Fruit fly (Drosophila melanogaster) whole organism, embryonic: ENCODE data around the gene CG16753.
A peak's percentile ranks its signal among the peaks of the same experiment; 100 is the strongest.

Experiments used
- CG10147 ChIP-seq: fragments of 200-800 bp; sonication (Bioruptor generic); optimal IDR thresholded peaks from 2 replicates; lab custom pipeline; 2019; ENCODE audit warnings: missing biosample characterization, mild to moderate bottlenecking, missing genetic modification characterization, moderate library complexity
- CG11247 ChIP-seq: fragments of 200-800 bp; sonication (Bioruptor generic); IDR thresholded peaks from 2 replicates; pipeline ENCODE4 v1.3.6; 2022; ENCODE audit warnings: missing biosample characterization, missing genetic modification characterization
- CG11504 ChIP-seq: fragments of 200-800 bp; sonication (Bioruptor generic); optimal IDR thresholded peaks from 3 replicates; lab custom pipeline; 2019; ENCODE audit warnings: missing biosample characterization, mild to moderate bottlenecking, missing genetic modification characterization, moderate library complexity
- CG12104 ChIP-seq: fragments of 200-800 bp; sonication (Bioruptor generic); optimal IDR thresholded peaks from 3 replicates; lab custom pipeline; 2016; ENCODE audit warnings: missing biosample characterization, missing genetic modification characterization
- CG12659 ChIP-seq: fragments of 200-800 bp; sonication (Bioruptor generic); optimal IDR thresholded peaks from 3 replicates; lab custom pipeline; 2017; ENCODE audit warnings: mild to moderate bottlenecking, missing biosample characterization, missing genetic modification reagents, missing genetic modification characterization
- CG12942 ChIP-seq: fragments of 200-800 bp; sonication (Bioruptor generic); optimal IDR thresholded peaks from 3 replicates; lab custom pipeline; 2016; ENCODE audit warnings: missing biosample characterization, missing genetic modification characterization
- CG14050 ChIP-seq: fragments of 200-800 bp; sonication (Bioruptor generic); IDR thresholded peaks from 3 replicates; pipeline ENCODE4 v1.3.6; 2022; ENCODE audit warnings: missing biosample characterization, missing genetic modification characterization
- CG14860 ChIP-seq: fragments of 200-800 bp; sonication (Bioruptor generic); IDR thresholded peaks from 3 replicates; pipeline ENCODE4 v1.3.6; 2022; ENCODE audit warnings: missing biosample characterization, missing genetic modification characterization; ENCODE audit not compliant: partially characterized antibody
- CG1647 ChIP-seq: fragments of 200-800 bp; sonication (Bioruptor generic); optimal IDR thresholded peaks from 3 replicates; lab custom pipeline; 2016; ENCODE audit warnings: missing biosample characterization, missing genetic modification characterization
- CG18476 ChIP-seq: fragments of 200-800 bp; sonication (Bioruptor generic); optimal IDR thresholded peaks from 2 replicates; lab custom pipeline; 2016; ENCODE audit warnings: missing biosample characterization, mild to moderate bottlenecking, missing genetic modification characterization
- CG18619 ChIP-seq: fragments of 200-800 bp; sonication (Bioruptor generic); optimal IDR thresholded peaks from 3 replicates; lab custom pipeline; 2017; ENCODE audit warnings: missing biosample characterization, mild to moderate bottlenecking, missing genetic modification characterization
- CG30020 ChIP-seq: fragments of 200-800 bp; optimal IDR thresholded peaks from 2 replicates; lab custom pipeline; 2019; ENCODE audit warnings: missing biosample characterization, mild to moderate bottlenecking, missing genetic modification characterization, moderate library complexity
- CG32532 ChIP-seq: fragments of 200-800 bp; sonication (Bioruptor generic); IDR thresholded peaks from 2 replicates; pipeline ENCODE4 v1.3.6; 2022; ENCODE audit warnings: missing biosample characterization, missing genetic modification characterization
- CG33213 ChIP-seq: fragments of 200-800 bp; sonication (Bioruptor generic); optimal IDR thresholded peaks from 3 replicates; lab custom pipeline; 2016; ENCODE audit warnings: missing biosample characterization, missing genetic modification characterization
- CG34376 ChIP-seq: fragments of 200-800 bp; sonication (Bioruptor generic); optimal IDR thresholded peaks from 2 replicates; lab custom pipeline; 2018; ENCODE audit warnings: missing biosample characterization, mild to moderate bottlenecking, missing genetic modification characterization
- CG3995 ChIP-seq: fragments of 200-800 bp; sonication (Bioruptor generic); optimal IDR thresholded peaks from 3 replicates; lab custom pipeline; 2016; ENCODE audit warnings: missing biosample characterization, missing genetic modification characterization
- CG7372 ChIP-seq: fragments of 200-800 bp; sonication (Bioruptor generic); IDR thresholded peaks from 2 replicates; pipeline ENCODE4 v1.3.6; 2022; ENCODE audit warnings: missing biosample characterization, missing genetic modification characterization
- CG7839 ChIP-seq: fragments of 200-800 bp; sonication (Bioruptor generic); optimal IDR thresholded peaks from 3 replicates; lab custom pipeline; 2018; ENCODE audit warnings: missing biosample characterization, mild to moderate bottlenecking, missing genetic modification characterization, moderate library complexity
- CG9727 ChIP-seq: fragments of 200-800 bp; sonication (Bioruptor generic); optimal IDR thresholded peaks from 3 replicates; lab custom pipeline; 2017; ENCODE audit warnings: missing biosample characterization, mild to moderate bottlenecking, missing genetic modification characterization
- Chrac-16 ChIP-seq: fragments of 200-800 bp; sonication (Bioruptor generic); optimal IDR thresholded peaks from 3 replicates; lab custom pipeline; 2016; ENCODE audit warnings: missing biosample characterization, missing genetic modification characterization
- Doc2 ChIP-seq: fragments of 200-800 bp; sonication (Bioruptor generic); IDR thresholded peaks from 2 replicates; pipeline ENCODE4 v1.3.6; 2022; ENCODE audit warnings: missing biosample characterization, missing genetic modification characterization
- Drgx ChIP-seq: fragments of 200-800 bp; sonication (Bioruptor generic); IDR thresholded peaks from 2 replicates; pipeline ENCODE4 v1.3.6; 2022; ENCODE audit warnings: missing biosample characterization, missing genetic modification characterization
- Ets65A ChIP-seq: fragments of 200-800 bp; sonication (Bioruptor generic); peaks from one replicate; lab custom pipeline; 2016; ENCODE audit warnings: missing biosample characterization, missing genetic modification characterization
- HmgD ChIP-seq: fragments of 200-800 bp; sonication (Bioruptor generic); optimal IDR thresholded peaks from 3 replicates; lab custom pipeline; 2016; ENCODE audit warnings: missing biosample characterization, missing genetic modification characterization
- Meics ChIP-seq: fragments of 200-800 bp; sonication (Bioruptor generic); optimal IDR thresholded peaks from 2 replicates; lab custom pipeline; 2017; ENCODE audit warnings: missing biosample characterization, mild to moderate bottlenecking, missing genetic modification characterization
- Nf-YB ChIP-seq: fragments of 200-800 bp; sonication (Bioruptor generic); optimal IDR thresholded peaks from 3 replicates; lab custom pipeline; 2019; ENCODE audit warnings: missing biosample characterization, mild to moderate bottlenecking, missing genetic modification characterization, moderate library complexity
- Poxn ChIP-seq: fragments of 200-800 bp; sonication (Bioruptor generic); IDR thresholded peaks from 2 replicates; pipeline ENCODE4 v1.3.6; 2022; ENCODE audit warnings: missing biosample characterization, missing genetic modification characterization
- Ravus ChIP-seq: fragments of 200-800 bp; sonication (Bioruptor generic); IDR thresholded peaks from 2 replicates; pipeline ENCODE4 v1.3.6; 2022; ENCODE audit warnings: missing biosample characterization, missing genetic modification characterization
- Spps ChIP-seq: fragments of 200-800 bp; sonication (Bioruptor generic); optimal IDR thresholded peaks from 2 replicates; lab custom pipeline; 2018; ENCODE audit warnings: missing biosample characterization, mild to moderate bottlenecking, missing genetic modification characterization
- Ssrp ChIP-seq: fragments of 200-800 bp; sonication (Bioruptor generic); optimal IDR thresholded peaks from 2 replicates; lab custom pipeline; 2018; ENCODE audit warnings: missing biosample characterization, mild to moderate bottlenecking, missing genetic modification characterization, moderate library complexity
- bigmax ChIP-seq: fragments of 200-800 bp; sonication (Bioruptor generic); optimal IDR thresholded peaks from 2 replicates; lab custom pipeline; 2018; ENCODE audit warnings: missing biosample characterization, mild to moderate bottlenecking, missing genetic modification characterization
- bowl ChIP-seq: fragments of 200-800 bp; sonication (Bioruptor generic); IDR thresholded peaks from 2 replicates; pipeline ENCODE4 v1.3.6; 2022; ENCODE audit warnings: missing biosample characterization, missing genetic modification characterization
- ci ChIP-seq: fragments of 200-800 bp; sonication (Bioruptor generic); IDR thresholded peaks from 3 replicates; pipeline ENCODE4 v1.3.6; 2022; ENCODE audit warnings: missing biosample characterization, missing genetic modification characterization
- dmrt11E ChIP-seq: fragments of 200-800 bp; sonication (Bioruptor generic); optimal IDR thresholded peaks from 3 replicates; lab custom pipeline; 2018; ENCODE audit warnings: missing biosample characterization, mild to moderate bottlenecking, missing genetic modification characterization, moderate library complexity
- h ChIP-seq: fragments of >200 bp; optimal IDR thresholded peaks from 2 replicates; lab custom pipeline; 2017
- hbn ChIP-seq: fragments of 200-800 bp; sonication (Bioruptor generic); IDR thresholded peaks from 2 replicates; pipeline ENCODE4 v1.3.6; 2022; ENCODE audit warnings: missing biosample characterization, missing genetic modification characterization; ENCODE audit not compliant: partially characterized antibody
- hkb ChIP-seq, 2 experiments: fragments of 200-800 bp in 1 of 2; fragments of >200 bp in 1 of 2; sonication (Bioruptor generic) in 1 of 2; IDR thresholded peaks in 1 of 2; optimal IDR thresholded peaks in 1 of 2; 2 replicates each; pipeline versions ENCODE4 v1.3.6 to Lab custom; 2017 to 2022; ENCODE audit warnings: missing biosample characterization in 1 of 2, missing genetic modification characterization in 1 of 2
- ind ChIP-seq: fragments of 200-800 bp; sonication (Bioruptor generic); optimal IDR thresholded peaks from 3 replicates; lab custom pipeline; 2016; ENCODE audit warnings: missing biosample characterization, missing genetic modification characterization
- pfk ChIP-seq: fragments of 200-800 bp; sonication (Bioruptor generic); optimal IDR thresholded peaks from 2 replicates; lab custom pipeline; 2018; ENCODE audit warnings: missing biosample characterization, mild to moderate bottlenecking, missing genetic modification characterization, moderate library complexity
- phol ChIP-seq: fragments of 200-800 bp; sonication (Bioruptor generic); optimal IDR thresholded peaks from 3 replicates; lab custom pipeline; 2018; ENCODE audit warnings: missing biosample characterization, mild to moderate bottlenecking, missing genetic modification characterization, moderate library complexity
- pita ChIP-seq: fragments of 200-800 bp; sonication (Bioruptor generic); optimal IDR thresholded peaks from 2 replicates; lab custom pipeline; 2017; ENCODE audit warnings: missing biosample characterization, mild to moderate bottlenecking, missing genetic modification characterization
- pros ChIP-seq: fragments of 200-800 bp; sonication (Bioruptor generic); optimal IDR thresholded peaks from 3 replicates; lab custom pipeline; 2019; ENCODE audit warnings: missing biosample characterization, mild to moderate bottlenecking, missing genetic modification characterization, moderate library complexity
- psq ChIP-seq: fragments of 200-800 bp; sonication (Bioruptor generic); optimal IDR thresholded peaks from 2 replicates; lab custom pipeline; 2017; ENCODE audit warnings: missing biosample characterization, missing genetic modification characterization
- ro ChIP-seq: fragments of 200-800 bp; sonication (Bioruptor generic); IDR thresholded peaks from 2 replicates; pipeline ENCODE4 v1.3.6; 2022; ENCODE audit warnings: missing biosample characterization, missing genetic modification characterization
- sisA ChIP-seq: fragments of 200-800 bp; sonication (Bioruptor generic); IDR thresholded peaks from 2 replicates; pipeline ENCODE4 v1.3.6; 2022; ENCODE audit warnings: missing biosample characterization, missing genetic modification characterization
- slp2 ChIP-seq: fragments of 200-800 bp; sonication (Bioruptor generic); optimal IDR thresholded peaks from 2 replicates; lab custom pipeline; 2016; ENCODE audit warnings: missing biosample characterization, missing genetic modification characterization
- stc ChIP-seq: fragments of 200-800 bp; sonication (Bioruptor generic); IDR thresholded peaks from 2 replicates; pipeline ENCODE4 v1.3.6; 2022; ENCODE audit warnings: missing biosample characterization, missing genetic modification characterization
- tna ChIP-seq: fragments of 200-800 bp; sonication (Bioruptor generic); IDR thresholded peaks from 2 replicates; pipeline ENCODE4 v1.3.6; 2022; ENCODE audit warnings: missing biosample characterization, missing genetic modification characterization; ENCODE audit not compliant: partially characterized antibody
- unpg ChIP-seq: fragments of 200-800 bp; sonication (Bioruptor generic); optimal IDR thresholded peaks from 3 replicates; lab custom pipeline; 2018; ENCODE audit warnings: missing biosample characterization, mild to moderate bottlenecking, missing genetic modification characterization, moderate library complexity
- usp ChIP-seq: fragments of >200 bp; optimal IDR thresholded peaks from 2 replicates; lab custom pipeline; 2017; ENCODE audit warnings: missing biosample characterization, missing genetic modification characterization

CG16753 gene

dm6 chr3L:3078398-3079155 is 23.7 kb downstream of the CG16753 start (continued):
- TF ChIP-seq CG9727 (GFP tag; lab: Kevin White, UChicago) (peak; percentile 44), CG33213 (GFP tag; lab: Kevin White, UChicago) (no peak), pfk (GFP tag; lab: Kevin White, UChicago) (peak; percentile 21), ind (peak; percentile 53), slp2 (GFP tag; lab: Kevin White, UChicago) (no peak), hbn (GFP tag; lab: Robert Waterston, UW) (no peak), CG12104 (GFP tag; lab: Kevin White, UChicago) (peak; percentile 22), CG34376 (GFP tag; lab: Kevin White, UChicago) (peak; percentile 26), ci (GFP tag; lab: Robert Waterston, UW) (peak; percentile 58; the same call in 1 of the 3 replicates), CG3995 (peak; percentile 42), hkb (optimal IDR thresholded peaks at IDR 0.05; lab: Kevin White, UChicago) (no peak), hkb (GFP tag; IDR thresholded peaks at IDR 0.05; lab: Robert Waterston, UW) (no peak; the same call in 1 of the 2 replicates), Ravus (no peak), CG14860 (no peak), CG11247 (no peak), dmrt11E (tag; lab: Kevin White, UChicago) (no peak), Drgx (no peak), CG1647 (no peak), phol (peak; percentile 46), CG14050 (peak; percentile 21; the same call in 1 of the 3 replicates), CG12942 (GFP tag; lab: Kevin White, UChicago) (no peak), Nf-YB (GFP tag; lab: Kevin White, UChicago) (peak; percentile 15), usp (GFP tag; lab: Kevin White, UChicago) (no peak), HmgD (GFP tag; lab: Kevin White, UChicago) (no peak), bigmax (GFP tag; lab: Kevin White, UChicago) (no peak), bowl (no peak), Ssrp (tag; lab: Kevin White, UChicago) (peak; percentile 46), Chrac-16 (GFP tag; lab: Kevin White, UChicago) (no peak), ro (GFP tag; lab: Robert Waterston, UW) (no peak), sisA (GFP tag; lab: Robert Waterston, UW) (no peak), tna (GFP tag; lab: Robert Waterston, UW) (no peak), CG7372 (GFP tag; lab: Robert Waterston, UW) (no peak), psq (GFP tag; lab: Kevin White, UChicago) (no peak), CG30020 (tag; lab: Kevin White, UChicago) (no peak), CG32532 (GFP tag; lab: Robert Waterston, UW) (peak; percentile 13; the same call in 1 of the 2 replicates), CG7839 (tag; lab: Kevin White, UChicago) (peak; percentile 62), Meics (GFP tag; lab: Kevin White, UChicago) (peak; percentile 65), Ets65A (GFP tag; lab: Kevin White, UChicago) (no peak), Doc2 (no peak), CG12659 (peak; percentile 16), CG10147 (GFP tag; lab: Kevin White, UChicago) (peak; percentile 21), CG18619 (no peak), CG18476 (GFP tag; lab: Kevin White, UChicago) (no peak), unpg (peak; percentile 7), CG11504 (tag; lab: Kevin White, UChicago) (peak; percentile 71), Spps (tag; lab: Kevin White, UChicago) (no peak), h (lab: Kevin White, UChicago) (no peak), stc (GFP tag; lab: Robert Waterston, UW) (0 out of 2 replicates have a peak, but pooled peaks have one; percentile 56), pita (GFP tag; lab: Kevin White, UChicago) (no peak), Poxn (GFP tag; lab: Robert Waterston, UW) (no peak), pros (GFP tag; lab: Kevin White, UChicago) (peak; percentile 30)
